Fruit fly (Drosophila melanogaster): Measurements from ENCODE around the gene CG3473.

Gene CG3473

dm6 chr2L:14556811-14557210 is 6.7 kb downstream of the CG3473 start (continued):
- TF ChIP-seq CG12104 (GFP tag; optimal IDR thresholded peaks at IDR 0.05) (peak; percentile 87), kay (GFP tag; optimal IDR thresholded peaks at IDR 0.05) (peak; percentile 88), ewg (GFP tag; optimal IDR thresholded peaks at IDR 0.05) (peak; percentile 75), CG5953 (GFP tag; IDR thresholded peaks at IDR 0.05) (peak; percentile 62), H15 (GFP tag; IDR thresholded peaks at IDR 0.05) (peak; percentile 44; the same call in 1 of the 3 replicates), ac (GFP tag; optimal IDR thresholded peaks at IDR 0.05) (peak; percentile 94), nerfin-2 (GFP tag; IDR thresholded peaks at IDR 0.05; ENCODE audit: partially characterized antibody) (no peak), PHDP (tag; optimal IDR thresholded peaks at IDR 0.05) (peak; percentile 74), CG9215 (GFP tag; IDR thresholded peaks at IDR 0.05) (no peak), NFAT (GFP tag; IDR thresholded peaks at IDR 0.05) (no peak), CG15011 (GFP tag; optimal IDR thresholded peaks at IDR 0.05) (peak; percentile 57), unc-4 (GFP tag; IDR thresholded peaks at IDR 0.05; ENCODE audit: partially characterized antibody) (no peak), nerfin-1 (tag; optimal IDR thresholded peaks at IDR 0.05) (peak; percentile 74), repo (GFP tag; optimal IDR thresholded peaks at IDR 0.05) (peak; percentile 86), tup (GFP tag; optimal IDR thresholded peaks at IDR 0.05) (peak; percentile 95), CG8924 (tag; optimal IDR thresholded peaks at IDR 0.05) (peak; percentile 80), Stat92E (GFP tag; optimal IDR thresholded peaks at IDR 0.05) (no peak), CG8089 (GFP tag; optimal IDR thresholded peaks at IDR 0.05) (peak; percentile 93), Oaz (GFP tag; IDR thresholded peaks at IDR 0.05) (no peak), CG14710 (tag; optimal IDR thresholded peaks at IDR 0.05) (peak; percentile 83), CG7839 (tag; optimal IDR thresholded peaks at IDR 0.05) (peak; percentile 63), fd102C (GFP tag; optimal IDR thresholded peaks at IDR 0.05) (peak; percentile 99), gcm (GFP tag; optimal IDR thresholded peaks at IDR 0.05) (peak; percentile 88), CG14441 (GFP tag; IDR thresholded peaks at IDR 0.05) (peak; percentile 11; the same call in 1 of the 2 replicates), CG32767 (GFP tag; IDR thresholded peaks at IDR 0.05) (peak; percentile 49; the same call in 1 of the 2 replicates), CG12299 (tag; optimal IDR thresholded peaks at IDR 0.05) (peak; percentile 80), hth (optimal IDR thresholded peaks at IDR 0.05) (no peak), pum (GFP tag; optimal IDR thresholded peaks at IDR 0.05) (peak; percentile 72), Trl (optimal IDR thresholded peaks at IDR 0.05) (no peak), Trl (GFP tag; optimal IDR thresholded peaks at IDR 0.05) (peak; percentile 94), dan (GFP tag; IDR thresholded peaks at IDR 0.05) (no peak), ap (GFP tag; IDR thresholded peaks at IDR 0.05) (peak; percentile 56), Opbp (GFP tag; IDR thresholded peaks at IDR 0.05; ENCODE audit: partially characterized antibody) (no peak), eyg (GFP tag; optimal IDR thresholded peaks at IDR 0.05) (peak; percentile 80), CG10321 (GFP tag; IDR thresholded peaks at IDR 0.05) (peak; percentile 57; the same call in 1 of the 2 replicates), odd (GFP tag; optimal IDR thresholded peaks at IDR 0.05) (peak; percentile 86), Taf1 (GFP tag; IDR thresholded peaks at IDR 0.05) (no peak), Rx (GFP tag; IDR thresholded peaks at IDR 0.05) (peak; percentile 26; the same call in 1 of the 2 replicates), YL-1 (GFP tag; optimal IDR thresholded peaks at IDR 0.05) (peak; percentile 89), sd (tag; optimal IDR thresholded peaks at IDR 0.05) (peak; percentile 80), sna (GFP tag; IDR thresholded peaks at IDR 0.05; ENCODE audit: partially characterized antibody) (no peak), wek (GFP tag; optimal IDR thresholded peaks at IDR 0.05) (peak; percentile 92), bsh (GFP tag; optimal IDR thresholded peaks at IDR 0.05) (peak in 1 of 2 experiments; percentile 94), CG11723 (GFP tag; optimal IDR thresholded peaks at IDR 0.05) (peak; percentile 73), CG12071 (GFP tag; optimal IDR thresholded peaks at IDR 0.05) (peak; percentile 68), tna (GFP tag; IDR thresholded peaks at IDR 0.05; ENCODE audit: partially characterized antibody) (no peak), en (GFP tag; optimal IDR thresholded peaks at IDR 0.05) (peak; percentile 87), CG14667 (GFP tag; IDR thresholded peaks at IDR 0.05) (no peak), CG7372 (GFP tag; IDR thresholded peaks at IDR 0.05) (no peak), CG13775 (GFP tag; optimal IDR thresholded peaks at IDR 0.05) (peak; percentile 69), CG2875 (GFP tag; optimal IDR thresholded peaks at IDR 0.05) (peak; percentile 96)

Measured in whole organism, embryonic.